Worm (Caenorhabditis elegans): ENCODE data around the gene srab-11.

DNA sequence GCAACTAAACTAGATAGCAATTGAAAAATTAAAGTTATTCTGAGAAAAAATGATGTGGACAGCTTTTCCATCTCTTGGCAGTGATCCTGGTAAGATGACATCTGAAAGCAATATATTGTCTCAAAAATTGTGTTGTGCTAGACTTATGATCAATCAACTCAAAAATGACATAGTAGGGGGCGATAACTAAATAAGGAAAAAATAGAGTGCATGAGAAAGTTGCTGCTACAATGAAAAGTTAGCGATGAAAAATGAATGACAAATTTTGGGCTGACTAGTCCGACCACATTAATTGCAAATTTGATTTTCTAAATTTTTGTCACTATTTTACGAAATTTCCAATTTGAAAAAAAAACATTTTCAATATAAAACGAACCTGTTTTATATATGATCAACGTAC, 5.6 kb downstream of the srab-11 start, which contains the start of gene srab-9:
- TF ChIP-seq ama-1 (optimal IDR thresholded peaks at IDR 0.05) (no peak), F13C5.2 (tag; optimal IDR thresholded peaks at IDR 0.05) (no peak)

Data from whole organism, early embryonic.